Fruit fly (Drosophila melanogaster) whole organism, embryonic: ENCODE results near the gene CrebB.

Experiments
- Antp ChIP-seq: fragments of 200-800 bp; sonication (Bioruptor generic); optimal IDR thresholded peaks from 3 replicates; lab custom pipeline; 2016; ENCODE audit warnings: missing biosample characterization, missing genetic modification characterization
- Atf3 ChIP-seq: fragments of 200-800 bp; sonication (Bioruptor generic); optimal IDR thresholded peaks from 3 replicates; lab custom pipeline; 2016; ENCODE audit warnings: missing biosample characterization, missing genetic modification characterization
- Bteb2 ChIP-seq: fragments of 200-800 bp; sonication (Bioruptor generic); optimal IDR thresholded peaks from 2 replicates; lab custom pipeline; 2016; ENCODE audit warnings: missing biosample characterization, missing genetic modification characterization
- CG10543 ChIP-seq: fragments of 200-800 bp; sonication (Bioruptor generic); optimal IDR thresholded peaks from 3 replicates; lab custom pipeline; 2017; ENCODE audit warnings: missing biosample characterization, mild to moderate bottlenecking, missing genetic modification characterization, moderate library complexity
- CG12391 ChIP-seq: fragments of 200-800 bp; sonication (Bioruptor generic); optimal IDR thresholded peaks from 3 replicates; lab custom pipeline; 2018; ENCODE audit warnings: missing biosample characterization, mild to moderate bottlenecking, missing genetic modification characterization, moderate library complexity
- CG14710 ChIP-seq: fragments of 200-800 bp; sonication (Bioruptor generic); optimal IDR thresholded peaks from 3 replicates; lab custom pipeline; 2019; ENCODE audit warnings: missing biosample characterization, mild to moderate bottlenecking, missing genetic modification characterization, moderate library complexity
- CG1647 ChIP-seq: fragments of 200-800 bp; sonication (Bioruptor generic); optimal IDR thresholded peaks from 3 replicates; lab custom pipeline; 2016; ENCODE audit warnings: missing biosample characterization, missing genetic modification characterization
- CG17829 ChIP-seq: fragments of 200-800 bp; optimal IDR thresholded peaks from 2 replicates; lab custom pipeline; 2019; ENCODE audit warnings: missing biosample characterization, mild to moderate bottlenecking, missing genetic modification characterization, moderate library complexity
- CG1792 ChIP-seq: fragments of 200-800 bp; sonication (Bioruptor generic); optimal IDR thresholded peaks from 2 replicates; lab custom pipeline; 2016; ENCODE audit warnings: missing biosample characterization, missing genetic modification characterization
- CG2120 ChIP-seq: fragments of 200-800 bp; sonication (Bioruptor generic); optimal IDR thresholded peaks from 3 replicates; lab custom pipeline; 2016; ENCODE audit warnings: missing biosample characterization, missing genetic modification characterization
- CG2678 ChIP-seq: fragments of 200-800 bp; sonication (Bioruptor generic); optimal IDR thresholded peaks from 3 replicates; lab custom pipeline; 2019; ENCODE audit warnings: missing biosample characterization, mild to moderate bottlenecking, missing genetic modification characterization, moderate library complexity
- CG3847 ChIP-seq: fragments of 200-800 bp; sonication (Bioruptor generic); IDR thresholded peaks from 2 replicates; pipeline ENCODE4 v1.3.6; 2022; ENCODE audit warnings: missing biosample characterization, missing genetic modification characterization
- CG5245 ChIP-seq: fragments of 200-800 bp; sonication (Bioruptor generic); optimal IDR thresholded peaks from 3 replicates; lab custom pipeline; 2016; ENCODE audit warnings: missing biosample characterization, missing genetic modification characterization
- CG5953 ChIP-seq: fragments of 200-800 bp; sonication (Bioruptor generic); IDR thresholded peaks from 2 replicates; pipeline ENCODE4 v1.3.6; 2022; ENCODE audit warnings: missing biosample characterization, missing genetic modification characterization
- CG6254 ChIP-seq: fragments of 200-800 bp; sonication (Bioruptor generic); optimal IDR thresholded peaks from 3 replicates; lab custom pipeline; 2017; ENCODE audit warnings: mild to moderate bottlenecking, missing biosample characterization, missing genetic modification reagents, missing genetic modification characterization
- CG6654 ChIP-seq: fragments of 200-800 bp; sonication (Bioruptor generic); optimal IDR thresholded peaks from 2 replicates; lab custom pipeline; 2017; ENCODE audit warnings: missing biosample characterization, mild to moderate bottlenecking, missing genetic modification characterization
- CG7928 ChIP-seq: fragments of 200-800 bp; sonication (Bioruptor generic); optimal IDR thresholded peaks from 2 replicates; lab custom pipeline; 2017; ENCODE audit warnings: missing biosample characterization, mild to moderate bottlenecking, missing genetic modification characterization
- CG8290 ChIP-seq, 3 experiments: fragments of 200-800 bp; sonication (Bioruptor generic); optimal IDR thresholded peaks; 2 replicates each; lab custom pipeline; 2016 to 2019; ENCODE audit warnings: missing biosample characterization in 3 of 3, missing genetic modification characterization in 3 of 3, mild to moderate bottlenecking in 2 of 3, moderate library complexity in 1 of 3
- CG8478 ChIP-seq: fragments of >200 bp; optimal IDR thresholded peaks from 2 replicates; lab custom pipeline; 2018
- Chrac-16 ChIP-seq: fragments of 200-800 bp; sonication (Bioruptor generic); optimal IDR thresholded peaks from 3 replicates; lab custom pipeline; 2016; ENCODE audit warnings: missing biosample characterization, missing genetic modification characterization
- E2f1 ChIP-seq: fragments of 200-800 bp; sonication (Bioruptor generic); IDR thresholded peaks from 2 replicates; pipeline ENCODE4 v1.3.6; 2022; ENCODE audit warnings: missing biosample characterization, missing genetic modification characterization
- E2f2 ChIP-seq: fragments of 200-800 bp; sonication (Bioruptor generic); IDR thresholded peaks from 2 replicates; pipeline ENCODE4 v1.3.6; 2022; ENCODE audit warnings: missing biosample characterization, missing genetic modification characterization
- HHEX ChIP-seq: fragments of 200-800 bp; sonication (Bioruptor generic); optimal IDR thresholded peaks from 3 replicates; lab custom pipeline; 2017; ENCODE audit warnings: missing biosample characterization, mild to moderate bottlenecking, missing genetic modification characterization, missing genetic modification reagents
- Hmr ChIP-seq: fragments of 200-800 bp; sonication (Bioruptor generic); optimal IDR thresholded peaks from 3 replicates; lab custom pipeline; 2017; ENCODE audit warnings: mild to moderate bottlenecking, missing biosample characterization, missing genetic modification reagents, missing genetic modification characterization
- MTF-1 ChIP-seq: fragments of 200-800 bp; sonication (Bioruptor generic); optimal IDR thresholded peaks from 2 replicates; lab custom pipeline; 2018; ENCODE audit warnings: missing biosample characterization, mild to moderate bottlenecking, missing genetic modification characterization, borderline replicate concordance
- Med ChIP-seq: fragments of 200-800 bp; sonication (Bioruptor generic); peaks from one replicate; lab custom pipeline; 2016; ENCODE audit warnings: missing biosample characterization, missing genetic modification characterization, mild to moderate bottlenecking, inconsistent platforms, moderate library complexity
- Nf-YC ChIP-seq: fragments of 200-800 bp; optimal IDR thresholded peaks from 3 replicates; lab custom pipeline; 2019; ENCODE audit warnings: missing biosample characterization, mild to moderate bottlenecking, missing genetic modification characterization, moderate library complexity
- Ptx1 ChIP-seq: fragments of 200-800 bp; sonication (Bioruptor generic); IDR thresholded peaks from 2 replicates; pipeline ENCODE4 v1.3.6; 2022; ENCODE audit warnings: missing biosample characterization, missing genetic modification characterization
- Vsx1 ChIP-seq: fragments of 200-800 bp; sonication (Bioruptor generic); optimal IDR thresholded peaks from 2 replicates; lab custom pipeline; 2017; ENCODE audit warnings: missing biosample characterization, mild to moderate bottlenecking, missing genetic modification characterization, missing genetic modification reagents
- Xbp1 ChIP-seq: fragments of 200-800 bp; sonication (Bioruptor generic); optimal IDR thresholded peaks from 3 replicates; lab custom pipeline; 2016; ENCODE audit warnings: missing biosample characterization, mild to moderate bottlenecking, missing genetic modification characterization
- Xrp1 ChIP-seq: fragments of 200-800 bp; sonication (Bioruptor generic); IDR thresholded peaks from 2 replicates; pipeline ENCODE4 v1.3.6; 2022; ENCODE audit warnings: missing biosample characterization, missing genetic modification characterization
- ap ChIP-seq: fragments of 200-800 bp; sonication (Bioruptor generic); IDR thresholded peaks from 2 replicates; pipeline ENCODE4 v1.3.6; 2022; ENCODE audit warnings: missing biosample characterization, missing genetic modification characterization
- ase ChIP-seq: fragments of 200-800 bp; sonication (Bioruptor generic); IDR thresholded peaks from 3 replicates; pipeline ENCODE4 v1.3.6; 2022; ENCODE audit warnings: missing biosample characterization, missing genetic modification characterization
- bbx ChIP-seq: fragments of 200-800 bp; sonication (Bioruptor generic); IDR thresholded peaks from 2 replicates; pipeline ENCODE4 v1.3.6; 2022; ENCODE audit warnings: missing biosample characterization, missing genetic modification characterization; ENCODE audit not compliant: partially characterized antibody
- br ChIP-seq: fragments of >200 bp; optimal IDR thresholded peaks from 2 replicates; lab custom pipeline; 2017
- ci ChIP-seq: fragments of 200-800 bp; sonication (Bioruptor generic); IDR thresholded peaks from 3 replicates; pipeline ENCODE4 v1.3.6; 2022; ENCODE audit warnings: missing biosample characterization, missing genetic modification characterization
- corto ChIP-seq: fragments of 200-800 bp; sonication (Bioruptor generic); optimal IDR thresholded peaks from 2 replicates; lab custom pipeline; 2016; ENCODE audit warnings: missing biosample characterization, mild to moderate bottlenecking, missing genetic modification characterization, moderate library complexity
- crol ChIP-seq: fragments of 200-800 bp; sonication (Bioruptor generic); IDR thresholded peaks from 2 replicates; pipeline ENCODE4 v1.3.6; 2022; ENCODE audit warnings: missing biosample characterization, missing genetic modification characterization
- cwo ChIP-seq: fragments of 200-800 bp; sonication (Bioruptor generic); optimal IDR thresholded peaks from 3 replicates; lab custom pipeline; 2017; ENCODE audit warnings: missing biosample characterization, missing genetic modification characterization, mild to moderate bottlenecking, moderate library complexity, missing genetic modification reagents
- danr ChIP-seq: fragments of 200-800 bp; sonication (Bioruptor generic); IDR thresholded peaks from 2 replicates; pipeline ENCODE4 v1.3.6; 2022; ENCODE audit warnings: missing biosample characterization, missing genetic modification characterization
- ewg ChIP-seq: fragments of 200-800 bp; sonication (Bioruptor generic); optimal IDR thresholded peaks from 3 replicates; lab custom pipeline; 2017; ENCODE audit warnings: mild to moderate bottlenecking, missing biosample characterization, missing genetic modification reagents, missing genetic modification characterization
- gem ChIP-seq: fragments of 200-800 bp; sonication (Bioruptor generic); optimal IDR thresholded peaks from 2 replicates; lab custom pipeline; 2019; ENCODE audit warnings: missing biosample characterization, mild to moderate bottlenecking, missing genetic modification characterization, moderate library complexity
- gsb-n ChIP-seq: fragments of 200-800 bp; sonication (Bioruptor generic); optimal IDR thresholded peaks from 3 replicates; lab custom pipeline; 2018; ENCODE audit warnings: missing biosample characterization, mild to moderate bottlenecking, missing genetic modification characterization
- onecut ChIP-seq: fragments of 200-800 bp; sonication (Bioruptor generic); IDR thresholded peaks from 2 replicates; pipeline ENCODE4 v1.3.6; 2022; ENCODE audit warnings: missing biosample characterization, missing genetic modification characterization
- pzg ChIP-seq: fragments of 200-800 bp; sonication (Bioruptor generic); optimal IDR thresholded peaks from 3 replicates; lab custom pipeline; 2018; ENCODE audit warnings: missing biosample characterization, mild to moderate bottlenecking, missing genetic modification characterization, moderate library complexity
- sens ChIP-seq: fragments of 200-800 bp; sonication (Bioruptor generic); peaks from one replicate; lab custom pipeline; 2016; ENCODE audit warnings: missing biosample characterization, missing genetic modification characterization
- sqz ChIP-seq: fragments of 200-800 bp; sonication (Bioruptor generic); optimal IDR thresholded peaks from 3 replicates; lab custom pipeline; 2018; ENCODE audit warnings: missing biosample characterization, mild to moderate bottlenecking, missing genetic modification characterization
- stwl ChIP-seq: fragments of 200-800 bp; sonication (Bioruptor generic); optimal IDR thresholded peaks from 3 replicates; lab custom pipeline; 2018; ENCODE audit warnings: missing biosample characterization, mild to moderate bottlenecking, missing genetic modification characterization, moderate library complexity
- sug ChIP-seq: fragments of 200-800 bp; optimal IDR thresholded peaks from 2 replicates; lab custom pipeline; 2019; ENCODE audit warnings: missing biosample characterization, mild to moderate bottlenecking, missing genetic modification characterization, moderate library complexity
- zen ChIP-seq: fragments of 200-800 bp; sonication (Bioruptor generic); optimal IDR thresholded peaks from 3 replicates; lab custom pipeline; 2018; ENCODE audit warnings: missing biosample characterization, mild to moderate bottlenecking, missing genetic modification characterization, moderate library complexity

The CrebB gene

DNA sequence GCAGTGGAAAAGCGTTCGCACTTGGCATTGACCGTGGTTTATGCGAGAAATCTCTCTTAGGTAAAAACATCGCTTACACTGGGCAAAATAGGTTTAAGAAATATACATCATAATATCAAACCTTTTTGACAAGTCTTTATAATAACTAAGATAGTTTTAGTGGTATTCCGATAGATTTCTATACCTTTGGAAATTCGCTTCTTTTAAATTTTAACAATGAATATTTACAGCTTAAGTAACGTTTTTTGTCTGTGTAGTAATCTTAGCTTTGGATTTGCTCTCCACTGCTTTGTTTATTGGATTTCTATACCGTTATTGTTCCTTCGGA lies 41.2 kb downstream of the CrebB start (continued):
- TF ChIP-seq HHEX (GFP tag; lab: Kevin White, UChicago) (no peak), Antp (GFP tag; lab: Kevin White, UChicago) (no peak), cwo (GFP tag; lab: Kevin White, UChicago) (no peak), Hmr (GFP tag; lab: Kevin White, UChicago) (no peak), CG6654 (GFP tag; lab: Kevin White, UChicago) (no peak), Chrac-16 (GFP tag; lab: Kevin White, UChicago) (no peak), MTF-1 (GFP tag; lab: Kevin White, UChicago) (no peak), CG8478 (lab: Kevin White, UChicago) (no peak), sug (tag; lab: Kevin White, UChicago) (no peak), zen (tag; lab: Kevin White, UChicago) (no peak), CG1792 (GFP tag; lab: Kevin White, UChicago) (peak; percentile 6), CG2678 (peak; percentile 42), Nf-YC (tag; lab: Kevin White, UChicago) (no peak), CG3847 (GFP tag; lab: Robert Waterston, UW) (peak; percentile 12; the same call in 1 of the 2 replicates), Xrp1 (GFP tag; lab: Robert Waterston, UW) (peak; percentile 28; the same call in 1 of the 2 replicates), sqz (GFP tag; lab: Kevin White, UChicago) (no peak), CG2120 (GFP tag; lab: Kevin White, UChicago) (peak; percentile 63), Bteb2 (GFP tag; lab: Kevin White, UChicago) (peak; percentile 34)

DNA sequence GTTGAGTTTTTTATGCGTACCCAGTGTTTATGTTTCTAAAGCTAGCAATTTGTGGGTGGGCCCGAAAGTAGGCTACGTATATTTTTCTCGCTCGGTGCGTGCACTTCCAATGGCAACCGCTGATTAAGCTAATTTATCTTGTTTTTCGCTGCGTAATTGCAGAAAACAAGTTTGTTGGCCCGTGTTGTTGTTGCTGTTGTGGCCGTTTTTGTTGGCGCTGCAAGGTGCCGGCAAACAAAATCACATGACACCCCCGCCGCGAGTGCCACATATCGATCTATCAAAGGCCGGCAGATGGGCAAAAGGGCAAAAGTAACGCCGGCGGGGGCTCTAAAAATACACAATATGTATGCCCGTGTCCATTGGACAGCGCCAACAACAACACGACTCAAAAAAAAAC lies 43.3 kb downstream of the CrebB start:
- TF ChIP-seq bbx (GFP tag; lab: Robert Waterston, UW), result no peak
- TF ChIP-seq CG1647 (GFP tag; lab: Kevin White, UChicago), result no peak
- no peak for TF ChIP-seq br (lab: Kevin White, UChicago)
- peak; percentile 27; the same call in 1 of the 2 replicates for TF ChIP-seq crol (GFP tag; lab: Robert Waterston, UW)
- TF ChIP-seq onecut (GFP tag; lab: Robert Waterston, UW), result peak; percentile 72
- peak; percentile 54 for TF ChIP-seq Vsx1
- no peak for TF ChIP-seq gsb-n
- no peak for TF ChIP-seq CG10543 (GFP tag; lab: Kevin White, UChicago)
- peak; percentile 53 for TF ChIP-seq Med (GFP tag; lab: Kevin White, UChicago)
- no peak for TF ChIP-seq ase

DNA sequence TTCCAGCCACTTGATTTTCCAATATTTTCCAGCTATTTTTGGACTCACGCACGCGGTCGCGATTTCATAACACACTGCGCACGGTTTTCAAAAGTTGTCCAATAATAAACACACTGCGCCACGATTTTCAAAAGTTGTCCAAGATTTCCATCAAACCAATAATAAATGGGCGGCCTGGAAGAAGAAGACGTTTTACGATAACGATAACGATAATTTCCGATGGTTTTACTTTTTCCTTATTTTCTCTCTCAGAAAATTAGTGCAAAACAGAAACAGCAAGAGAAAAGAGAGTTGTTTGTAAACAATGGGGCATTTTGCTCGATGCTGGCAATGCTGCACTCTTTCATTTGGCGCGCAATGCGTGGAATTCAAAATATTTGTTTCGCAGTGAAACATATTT lies 43.8 kb downstream of the CrebB start, which contains the start of gene Nt5b:
Gene Nt5b (minus strand): TSS at position 207 of the 400 bp plus-strand sequence.
- TF ChIP-seq CG5953 (GFP tag; lab: Robert Waterston, UW), result no peak
- TF ChIP-seq danr, result no peak
- TF ChIP-seq CG7928 (GFP tag; lab: Kevin White, UChicago), result no peak
- TF ChIP-seq CG5245 (GFP tag; lab: Kevin White, UChicago), result no peak
- TF ChIP-seq E2f2, result peak; percentile 88
- no peak for TF ChIP-seq E2f1 (GFP tag; lab: Robert Waterston, UW)
- no peak for TF ChIP-seq CG17829
- TF ChIP-seq Atf3 (GFP tag; lab: Kevin White, UChicago), result no peak
- no peak for TF ChIP-seq CG12391 (tag; lab: Kevin White, UChicago)
- TF ChIP-seq gem, result no peak
- TF ChIP-seq CG6254 (GFP tag; lab: Kevin White, UChicago), result no peak
- TF ChIP-seq ap (GFP tag; lab: Robert Waterston, UW), result no peak
- TF ChIP-seq Ptx1 (GFP tag; lab: Robert Waterston, UW), result no peak
- TF ChIP-seq corto (GFP tag; lab: Kevin White, UChicago), result no peak
- TF ChIP-seq ewg (GFP tag; lab: Kevin White, UChicago), result no peak
- no peak for TF ChIP-seq CG14710 (tag; lab: Kevin White, UChicago)
- no peak for TF ChIP-seq sens (GFP tag; lab: Kevin White, UChicago)
- TF ChIP-seq pzg (GFP tag; lab: Kevin White, UChicago), result peak; percentile 17
- TF ChIP-seq ci (GFP tag; lab: Robert Waterston, UW), result no peak
- peak; percentile 66 for TF ChIP-seq stwl (tag; lab: Kevin White, UChicago)
- peak; percentile 28 for TF ChIP-seq CG8290 (GFP tag; optimal IDR thresholded peaks at IDR 0.05; lab: Kevin White, UChicago)
- TF ChIP-seq CG8290 (tag; optimal IDR thresholded peaks at IDR 0.05; lab: Kevin White, UChicago), result peak in 1 of 2 experiments; percentile 4
- TF ChIP-seq Xbp1 (GFP tag; lab: Kevin White, UChicago), result no peak
